Fruit fly (Drosophila melanogaster): ENCODE measurements around the gene unc-13-4A.

The unc-13-4A gene

DNA sequence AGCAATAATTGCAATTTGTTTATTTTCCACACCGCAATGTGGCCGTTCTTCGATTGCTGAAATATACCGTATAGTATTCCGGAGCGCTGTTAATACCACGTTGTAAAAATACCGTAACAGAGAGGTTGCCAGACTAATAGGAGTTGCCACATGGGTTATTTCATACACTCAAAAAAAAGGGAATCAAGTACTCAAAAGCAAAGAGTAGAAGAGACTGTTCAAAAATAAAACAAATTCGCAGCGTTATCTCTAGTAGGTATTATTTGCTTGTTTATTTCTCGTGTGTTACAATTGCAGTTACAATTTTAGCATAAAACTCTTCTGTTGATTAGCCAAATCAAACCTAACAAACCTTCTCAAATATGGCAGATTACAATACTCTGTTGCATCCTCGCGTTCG lies 62.2 kb downstream of the unc-13-4A start, which contains the start of gene MED4 (continued):
- TF ChIP-seq Ets97D (GFP tag; optimal IDR thresholded peaks at IDR 0.05) (peak; percentile 84), CG14860 (GFP tag; IDR thresholded peaks at IDR 0.05; ENCODE audit: partially characterized antibody) (no peak), NfI (GFP tag; optimal IDR thresholded peaks at IDR 0.05) (peak; percentile 82), CG17612 (GFP tag; IDR thresholded peaks at IDR 0.05) (no peak), CG9609 (GFP tag; optimal IDR thresholded peaks at IDR 0.05) (peak; percentile 87), Fer2 (tag; optimal IDR thresholded peaks at IDR 0.05) (no peak), sima (GFP tag; optimal IDR thresholded peaks at IDR 0.05) (no peak), CG32532 (GFP tag; IDR thresholded peaks at IDR 0.05) (peak; percentile 90), klu (GFP tag; IDR thresholded peaks at IDR 0.05) (peak; percentile 54; the same call in 1 of the 2 replicates), B-H1 (GFP tag; IDR thresholded peaks at IDR 0.05) (peak; percentile 43; the same call in 2 of the 3 replicates), rib (GFP tag; IDR thresholded peaks at IDR 0.05) (peak; percentile 64; the same call in 1 of the 2 replicates), CG10147 (GFP tag; optimal IDR thresholded peaks at IDR 0.05) (peak; percentile 70), CG7357 (GFP tag; IDR thresholded peaks at IDR 0.05) (peak; percentile 42; the same call in 1 of the 3 replicates), CG14667 (GFP tag; IDR thresholded peaks at IDR 0.05) (peak; percentile 61), CG30020 (tag; optimal IDR thresholded peaks at IDR 0.05) (peak; percentile 73), CG14050 (GFP tag; IDR thresholded peaks at IDR 0.05) (peak; percentile 38; the same call in 1 of the 3 replicates), CTCF (GFP tag; optimal IDR thresholded peaks at IDR 0.05) (peak; percentile 24), CG16813 (GFP tag; IDR thresholded peaks at IDR 0.05; ENCODE audit: partially characterized antibody) (no peak), CG16779 (GFP tag; IDR thresholded peaks at IDR 0.05) (peak; percentile 79), PHDP (tag; optimal IDR thresholded peaks at IDR 0.05) (peak; percentile 83), CG12659 (GFP tag; optimal IDR thresholded peaks at IDR 0.05) (peak; percentile 91), caup (GFP tag; optimal IDR thresholded peaks at IDR 0.05; ENCODE audit: severe bottlenecking) (peak; percentile 75), CG15514 (GFP tag; optimal IDR thresholded peaks at IDR 0.05) (peak; percentile 77), sob (GFP tag; IDR thresholded peaks at IDR 0.05) (peak; percentile 82), hth (optimal IDR thresholded peaks at IDR 0.05) (no peak), Vsx1 (GFP tag; optimal IDR thresholded peaks at IDR 0.05) (no peak), ERR (GFP tag; optimal IDR thresholded peaks at IDR 0.05) (peak; percentile 69), chif (GFP tag; optimal IDR thresholded peaks at IDR 0.05) (peak; percentile 68 to 82), crol (GFP tag; IDR thresholded peaks at IDR 0.05) (no peak), HmgZ (tag; optimal IDR thresholded peaks at IDR 0.05) (peak; percentile 87), stwl (tag; optimal IDR thresholded peaks at IDR 0.05) (peak; percentile 76), seq (GFP tag; IDR thresholded peaks at IDR 0.05) (peak; percentile 14; the same call in 1 of the 2 replicates), pan (optimal IDR thresholded peaks at IDR 0.05) (no peak), pan (GFP tag; optimal IDR thresholded peaks at IDR 0.05 in 1 of 2, IDR thresholded peaks at IDR 0.05 in 1 of 2) (peak in 1 of 2 experiments; percentile 85), Med (GFP tag) (peak; percentile 97), Sox102F (GFP tag; optimal IDR thresholded peaks at IDR 0.05) (peak; percentile 75), Fer3 (tag; optimal IDR thresholded peaks at IDR 0.05) (peak; percentile 68), CG3281 (GFP tag; optimal IDR thresholded peaks at IDR 0.05) (peak; percentile 73), cwo (GFP tag; optimal IDR thresholded peaks at IDR 0.05) (peak; percentile 33), CG4820 (GFP tag; optimal IDR thresholded peaks at IDR 0.05) (peak; percentile 60), CG13424 (tag; optimal IDR thresholded peaks at IDR 0.05) (peak; percentile 74), CG13775 (GFP tag; optimal IDR thresholded peaks at IDR 0.05) (peak; percentile 55), CG13123 (GFP tag; optimal IDR thresholded peaks at IDR 0.05) (peak; percentile 71), CG2199 (GFP tag; IDR thresholded peaks at IDR 0.05) (peak; percentile 70; the same call in 2 of the 3 replicates), CG2875 (GFP tag; optimal IDR thresholded peaks at IDR 0.05) (peak; percentile 43), Neu2 (GFP tag; optimal IDR thresholded peaks at IDR 0.05; ENCODE audit: borderline replicate concordance) (peak; percentile 47), CG12744 (GFP tag; optimal IDR thresholded peaks at IDR 0.05) (peak; percentile 69), Six4 (GFP tag; optimal IDR thresholded peaks at IDR 0.05) (peak; percentile 73), CG12236 (GFP tag; optimal IDR thresholded peaks at IDR 0.05) (peak; percentile 71), CG6654 (GFP tag; optimal IDR thresholded peaks at IDR 0.05) (peak; percentile 21), Aef1 (GFP tag; IDR thresholded peaks at IDR 0.05) (peak; percentile 67; the same call in 2 of the 3 replicates)
